Worm (Caenorhabditis elegans): ENCODE data around the gene grp-1.

Gene grp-1

DNA sequence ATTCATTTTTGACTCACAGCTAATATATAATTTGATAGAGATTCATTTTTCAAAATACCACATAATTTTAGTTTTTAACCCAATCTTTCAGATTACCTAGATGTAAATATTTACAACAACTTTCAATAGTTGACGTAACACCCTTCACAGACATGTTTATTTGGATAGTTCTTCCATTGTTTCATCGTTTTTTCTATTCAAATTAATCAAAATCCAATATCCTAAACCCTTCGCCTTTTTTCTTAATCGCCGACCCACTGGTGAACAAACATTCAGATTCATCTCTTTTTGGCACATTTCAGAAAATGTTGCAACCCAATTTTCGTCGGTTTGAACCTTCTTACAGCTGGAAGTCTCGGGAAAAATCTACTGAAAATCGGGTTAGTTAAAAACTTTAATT lies 13.5 kb downstream of the grp-1 start, which contains the start of gene K06H7.1:
Gene K06H7.1, plus strand, starts transcription at position 301 of the 400 bp plus-strand sequence.
- TF ChIP-seq nhr-90 (tag; optimal IDR thresholded peaks at IDR 0.05; ENCODE audit: poor library complexity): no peak
- TF ChIP-seq efl-1 (optimal IDR thresholded peaks at IDR 0.05): no peak
- peak in 1 of 2 experiments; percentile 3 for TF ChIP-seq efl-1 (GFP tag; optimal IDR thresholded peaks at IDR 0.05 in 1 of 2)

DNA sequence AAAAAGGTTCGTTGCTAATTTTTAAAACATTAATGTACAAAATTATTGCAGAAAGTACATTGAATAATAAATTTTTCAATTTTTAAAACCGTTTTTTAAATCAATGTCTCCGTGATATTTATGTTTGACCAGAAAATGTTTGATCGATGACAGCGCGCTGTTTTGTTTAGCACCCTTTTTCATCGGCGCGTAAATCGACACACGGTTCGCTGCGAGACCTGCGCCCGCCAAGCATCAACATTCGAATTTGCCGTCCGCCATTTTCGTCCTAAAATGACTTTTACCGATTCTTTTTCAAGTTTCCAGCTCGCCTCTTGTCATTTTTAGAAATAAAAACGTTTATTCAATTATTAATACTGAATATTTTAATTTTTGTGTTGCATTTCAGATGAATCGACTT lies 15.5 kb downstream of the grp-1 start, which contains the start of gene plk-1:
Gene plk-1, plus strand, starts transcription at position 389 of the 400 bp plus-strand sequence.
- TF ChIP-seq nhr-85 (tag) (peak; percentile 46), nhr-47 (tag; optimal IDR thresholded peaks at IDR 0.05) (peak; percentile 29), aha-1 (tag; optimal IDR thresholded peaks at IDR 0.05) (no peak), nhr-77 (tag; optimal IDR thresholded peaks at IDR 0.05) (no peak), ama-1 (optimal IDR thresholded peaks at IDR 0.05) (no peak), mdl-1 (tag; optimal IDR thresholded peaks at IDR 0.05) (peak in 1 of 2 experiments; percentile 2), xbp-1 (tag; optimal IDR thresholded peaks at IDR 0.05) (peak; percentile 18), snu-23 (GFP tag; optimal IDR thresholded peaks at IDR 0.05) (peak; percentile 50), dpl-1 (GFP tag; optimal IDR thresholded peaks at IDR 0.05) (peak; percentile 79 to 86 (median 82)), lsy-2 (tag; optimal IDR thresholded peaks at IDR 0.05) (peak; percentile 43 to 68), lin-35 (GFP tag; optimal IDR thresholded peaks at IDR 0.05) (peak; percentile 72 to 91), tbx-2 (tag; optimal IDR thresholded peaks at IDR 0.05) (no peak), ceh-82 (tag; optimal IDR thresholded peaks at IDR 0.05) (peak in 1 of 3 experiments; percentile 25), nhr-20 (tag; optimal IDR thresholded peaks at IDR 0.05) (peak; percentile 22), C16A3.4 (tag; optimal IDR thresholded peaks at IDR 0.05) (no peak), lin-39 (tag; optimal IDR thresholded peaks at IDR 0.05) (no peak), F16B12.6 (tag; optimal IDR thresholded peaks at IDR 0.05) (peak; percentile 15), nhr-90 (tag; optimal IDR thresholded peaks at IDR 0.05; ENCODE audit: poor library complexity) (no peak), elt-2 (tag; optimal IDR thresholded peaks at IDR 0.05) (no peak), efl-1 (optimal IDR thresholded peaks at IDR 0.05) (peak; percentile 81 to 89), efl-1 (GFP tag; optimal IDR thresholded peaks at IDR 0.05 in 1 of 2) (peak; percentile 84 to 98), alr-1 (tag; optimal IDR thresholded peaks at IDR 0.05; ENCODE audit: borderline replicate concordance) (no peak), mep-1 (tag; optimal IDR thresholded peaks at IDR 0.05) (peak; percentile 19), jun-1 (tag; optimal IDR thresholded peaks at IDR 0.05) (no peak), rnt-1 (tag; optimal IDR thresholded peaks at IDR 0.05) (peak; percentile 33), nhr-71 (tag; optimal IDR thresholded peaks at IDR 0.05) (peak; percentile 35), blmp-1 (tag; optimal IDR thresholded peaks at IDR 0.05) (peak; percentile 26), lin-14 (GFP tag; optimal IDR thresholded peaks at IDR 0.05) (peak; percentile 14)

DNA sequence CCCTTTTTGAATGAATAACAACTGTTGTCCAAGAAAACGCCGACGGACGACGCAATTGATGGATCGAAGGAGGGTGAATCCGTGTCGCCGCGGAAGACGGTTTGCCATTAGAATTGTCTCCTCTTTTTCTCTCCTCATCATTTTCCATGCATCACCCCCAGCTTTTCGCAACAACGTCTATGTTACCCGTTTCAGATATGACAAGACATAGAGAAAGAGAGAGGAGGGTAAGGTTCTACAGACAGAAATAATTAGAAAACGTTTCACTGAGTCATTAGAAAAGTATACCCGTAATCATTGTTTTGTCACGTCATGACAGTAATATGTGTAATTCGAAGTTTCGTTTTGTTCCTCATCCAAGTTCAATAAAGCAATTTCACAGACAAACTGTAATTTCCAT lies 20.3 kb downstream of the grp-1 start:
- TF ChIP-seq lin-13 (GFP tag; optimal IDR thresholded peaks at IDR 0.05): no peak
- TF ChIP-seq blmp-1 (tag; optimal IDR thresholded peaks at IDR 0.05): peak; percentile 12
- no peak for TF ChIP-seq efl-1 (optimal IDR thresholded peaks at IDR 0.05)
- TF ChIP-seq efl-1 (GFP tag; optimal IDR thresholded peaks at IDR 0.05 in 1 of 2): peak in 1 of 2 experiments; percentile 88

DNA sequence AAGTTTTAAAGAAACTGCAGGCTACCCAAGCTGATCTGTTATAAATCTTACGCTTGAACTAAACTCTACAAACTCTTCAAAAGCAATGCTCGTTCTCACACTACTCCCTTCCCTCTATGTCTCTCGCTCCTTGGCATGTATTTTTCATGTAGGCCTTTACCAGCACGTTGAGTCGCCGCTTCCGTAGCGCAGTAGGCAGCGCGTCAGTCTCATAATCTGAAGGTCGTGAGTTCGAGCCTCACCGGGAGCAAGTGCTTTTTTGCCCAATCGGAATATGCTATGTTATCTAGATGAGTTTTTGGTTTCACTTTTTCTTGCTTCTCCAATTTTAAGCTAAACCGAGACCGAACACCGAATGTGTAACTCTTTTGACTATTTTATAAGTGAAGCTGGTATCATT lies 21.0 kb downstream of the grp-1 start:
- TF ChIP-seq nhr-76 (tag; optimal IDR thresholded peaks at IDR 0.05) (no peak), ceh-90 (tag; optimal IDR thresholded peaks at IDR 0.05) (no peak), tlp-1 (tag; optimal IDR thresholded peaks at IDR 0.05) (no peak), xbp-1 (tag; optimal IDR thresholded peaks at IDR 0.05) (peak; percentile 53), ets-5 (GFP tag; IDR thresholded peaks at IDR 0.05) (no peak), nhr-77 (tag; optimal IDR thresholded peaks at IDR 0.05) (peak; percentile 31), fkh-4 (tag; optimal IDR thresholded peaks at IDR 0.05; ENCODE audit: borderline replicate concordance) (no peak), lsy-2 (tag; optimal IDR thresholded peaks at IDR 0.05) (peak; percentile 52 to 68), nhr-90 (tag; optimal IDR thresholded peaks at IDR 0.05; ENCODE audit: poor library complexity) (no peak), nhr-19 (GFP tag; conservative IDR thresholded peaks at IDR 0.05) (peak; percentile 52; the same call in 1 of the 2 replicates), C34B4.2 (tag; optimal IDR thresholded peaks at IDR 0.05) (no peak), dsc-1 (tag; optimal IDR thresholded peaks at IDR 0.05) (peak; percentile 61), mef-2 (tag; optimal IDR thresholded peaks at IDR 0.05) (no peak), nhr-71 (tag; optimal IDR thresholded peaks at IDR 0.05) (peak; percentile 62), Y116A8C.19 (tag; optimal IDR thresholded peaks at IDR 0.05; ENCODE audit: borderline replicate concordance) (no peak), ztf-4 (tag; optimal IDR thresholded peaks at IDR 0.05) (no peak), dpl-1 (GFP tag; optimal IDR thresholded peaks at IDR 0.05) (peak in 2 of 3 experiments; percentile 24 to 47), isw-1 (GFP tag; IDR thresholded peaks at IDR 0.05) (no peak), C16A3.4 (tag; optimal IDR thresholded peaks at IDR 0.05) (peak; percentile 39), lir-3 (tag; optimal IDR thresholded peaks at IDR 0.05; ENCODE audit: poor library complexity) (peak; percentile 18), ceh-88 (GFP tag; IDR thresholded peaks at IDR 0.05) (no peak), ama-1 (optimal IDR thresholded peaks at IDR 0.05) (no peak), lin-13 (GFP tag; optimal IDR thresholded peaks at IDR 0.05) (no peak), sptf-1 (tag; optimal IDR thresholded peaks at IDR 0.05) (no peak), lin-39 (tag; optimal IDR thresholded peaks at IDR 0.05) (no peak), irx-1 (tag; optimal IDR thresholded peaks at IDR 0.05) (no peak), elt-2 (tag; optimal IDR thresholded peaks at IDR 0.05) (no peak), jun-1 (tag; optimal IDR thresholded peaks at IDR 0.05) (no peak), snpc-4 (tag; optimal IDR thresholded peaks at IDR 0.05) (no peak)

Measured in whole organism, L1 larva.